Worm (Caenorhabditis elegans) whole organism, L1 larva: ENCODE results near the gene K07F5.12.

Experiments used
- C04F5.9 ChIP-seq: sonication (generic microtip); optimal IDR thresholded peaks from 2 replicates; lab custom pipeline; 2016; ENCODE audit warnings: missing genetic modification characterization, missing compliant biosample characterization
- C34B4.2 ChIP-seq: sonication (generic microtip); optimal IDR thresholded peaks from 2 replicates; lab custom pipeline; 2017; ENCODE audit warnings: mild to moderate bottlenecking, missing genetic modification characterization, missing compliant biosample characterization
- F16B12.6 ChIP-seq: fragments of 150-350 bp; optimal IDR thresholded peaks from 2 replicates; lab custom pipeline; 2014; ENCODE audit warnings: missing biosample characterization, missing genetic modification characterization
- Y116A8C.19 ChIP-seq: sonication (generic microtip); optimal IDR thresholded peaks from 2 replicates; lab custom pipeline; 2016; ENCODE audit warnings: missing compliant biosample characterization, missing genetic modification characterization, borderline replicate concordance
- blmp-1 ChIP-seq: fragments of 150-350 bp; optimal IDR thresholded peaks from 2 replicates; lab custom pipeline; 2014; ENCODE audit warnings: missing biosample characterization, missing genetic modification characterization
- ceh-63 ChIP-seq: fragments of 200-800 bp; sonication (Bioruptor generic); optimal IDR thresholded peaks from 2 replicates; lab custom pipeline; 2018; ENCODE audit warnings: mild to moderate bottlenecking, missing genetic modification characterization, missing compliant biosample characterization
- ceh-88 ChIP-seq: fragments of 200-800 bp; sonication (Bioruptor generic); IDR thresholded peaks from 2 replicates; pipeline ENCODE4 v1.3.6; 2022; ENCODE audit warnings: missing genetic modification characterization, missing compliant biosample characterization
- ceh-90 ChIP-seq: sonication (generic microtip); optimal IDR thresholded peaks from 2 replicates; lab custom pipeline; 2016; ENCODE audit warnings: missing genetic modification characterization, missing compliant biosample characterization
- ces-1 ChIP-seq: fragments of 150-350 bp; optimal IDR thresholded peaks from 2 replicates; lab custom pipeline; 2014; ENCODE audit warnings: missing biosample characterization, missing genetic modification reagents, missing genetic modification characterization
- dpl-1 ChIP-seq, 3 experiments: fragments of 150-350 bp in 2 of 3; sonication (generic microtip) in 1 of 3; optimal IDR thresholded peaks; 2 replicates each; lab custom pipeline; 2014 to 2017; ENCODE audit warnings: missing biosample characterization in 3 of 3, missing genetic modification characterization in 3 of 3, missing genetic modification reagents in 3 of 3
- dsc-1 ChIP-seq: sonication (generic microtip); optimal IDR thresholded peaks from 2 replicates; lab custom pipeline; 2016; ENCODE audit warnings: mild to moderate bottlenecking, missing genetic modification characterization, missing compliant biosample characterization
- efl-1 ChIP-seq, 4 experiments: fragments of 150-350 bp; optimal IDR thresholded peaks in 3 of 4; peaks in 1 of 4; 1 replicate in 1 of 4; 2 replicates in 3 of 4; lab custom pipeline; 2014; ENCODE audit warnings: missing biosample characterization in 2 of 4, missing genetic modification characterization in 2 of 4, missing genetic modification reagents in 2 of 4
- efl-3 ChIP-seq: fragments of 200-800 bp; sonication (Bioruptor generic); optimal IDR thresholded peaks from 2 replicates; lab custom pipeline; 2018; ENCODE audit warnings: mild to moderate bottlenecking, missing genetic modification characterization, missing compliant biosample characterization
- egl-13 ChIP-seq: sonication (generic microtip); optimal IDR thresholded peaks from 2 replicates; lab custom pipeline; 2016; ENCODE audit warnings: missing genotype, missing genetic modification reagents, missing genetic modification characterization, missing compliant biosample characterization
- egl-27 ChIP-seq, 2 experiments: fragments of 150-350 bp in 1 of 2; sonication (generic microtip); optimal IDR thresholded peaks; 3 replicates each; lab custom pipeline; 2017 to 2018; ENCODE audit warnings: missing biosample characterization in 2 of 2, missing genetic modification characterization in 2 of 2, missing genetic modification reagents in 2 of 2
- elt-3 ChIP-seq, 6 experiments: fragments of 150-350 bp in 1 of 6; sonication (generic microtip); optimal IDR thresholded peaks; 2 replicates each; lab custom pipeline; 2017 to 2018; ENCODE audit warnings: missing biosample characterization in 6 of 6, missing genetic modification characterization in 6 of 6, inconsistent platforms in 1 of 6
- ets-5 ChIP-seq: fragments of 200-800 bp; sonication (Bioruptor generic); IDR thresholded peaks from 2 replicates; pipeline ENCODE4 v1.3.6; 2022; ENCODE audit warnings: missing genetic modification characterization, missing compliant biosample characterization
- fos-1 ChIP-seq: fragments of 150-350 bp; optimal IDR thresholded peaks from 2 replicates; lab custom pipeline; 2014; ENCODE audit warnings: missing biosample characterization, missing genetic modification characterization
- grh-1 ChIP-seq: fragments of 200-800 bp; sonication (Bioruptor generic); IDR thresholded peaks from 2 replicates; pipeline ENCODE4 v1.3.6; 2022; ENCODE audit warnings: missing genetic modification reagents, missing genetic modification characterization, missing compliant biosample characterization
- hlh-4 ChIP-seq: sonication (generic microtip); optimal IDR thresholded peaks from 2 replicates; lab custom pipeline; 2016; ENCODE audit warnings: mild to moderate bottlenecking, missing genetic modification characterization, missing compliant biosample characterization
- hpl-2 ChIP-seq: fragments of 150-350 bp; optimal IDR thresholded peaks from 2 replicates; lab custom pipeline; 2014; ENCODE audit warnings: missing biosample characterization, missing genetic modification reagents, missing genetic modification characterization
- lin-13 ChIP-seq: fragments of 150-350 bp; optimal IDR thresholded peaks from 2 replicates; lab custom pipeline; 2014; ENCODE audit warnings: missing biosample characterization, missing genetic modification reagents, missing genetic modification characterization
- lin-14 ChIP-seq: fragments of 200-800 bp; sonication (Bioruptor generic); optimal IDR thresholded peaks from 2 replicates; lab custom pipeline; 2018; ENCODE audit warnings: mild to moderate bottlenecking, missing genetic modification characterization, moderate library complexity, missing compliant biosample characterization
- lin-15B ChIP-seq: fragments of 150-350 bp; sonication (generic microtip); optimal IDR thresholded peaks from 3 replicates; lab custom pipeline; 2014; ENCODE audit warnings: missing biosample characterization, missing genetic modification characterization
- lin-35 ChIP-seq, 2 experiments: fragments of 150-350 bp; optimal IDR thresholded peaks; 2 replicates each; lab custom pipeline; 2014; ENCODE audit warnings: missing biosample characterization in 2 of 2, missing genetic modification characterization in 2 of 2, missing genetic modification reagents in 2 of 2
- lin-39 ChIP-seq: fragments of 150-350 bp; optimal IDR thresholded peaks from 2 replicates; lab custom pipeline; 2014; ENCODE audit warnings: missing biosample characterization, missing genetic modification reagents, missing genetic modification characterization
- mep-1 ChIP-seq: fragments of 150-350 bp; optimal IDR thresholded peaks from 2 replicates; lab custom pipeline; 2014; ENCODE audit warnings: missing biosample characterization, missing genetic modification characterization
- nhr-11 ChIP-seq: fragments of 150-350 bp; optimal IDR thresholded peaks from 2 replicates; lab custom pipeline; 2014; ENCODE audit warnings: missing biosample characterization, missing genetic modification characterization
- nhr-12 ChIP-seq: sonication (generic microtip); optimal IDR thresholded peaks from 2 replicates; lab custom pipeline; 2017; ENCODE audit warnings: missing biosample characterization, missing genetic modification characterization
- nhr-19 ChIP-seq: fragments of 200-800 bp; sonication (Bioruptor generic); conservative IDR thresholded peaks from 2 replicates; pipeline ENCODE4 v1.3.6; 2022; ENCODE audit warnings: missing genetic modification characterization, missing compliant biosample characterization
- nhr-76 ChIP-seq: sonication (generic microtip); optimal IDR thresholded peaks from 2 replicates; lab custom pipeline; 2017; ENCODE audit warnings: missing biosample characterization, missing genetic modification characterization
- nhr-84 ChIP-seq: sonication (generic microtip); optimal IDR thresholded peaks from 2 replicates; lab custom pipeline; 2017; ENCODE audit warnings: missing biosample characterization, missing genetic modification characterization
- pag-3 ChIP-seq: sonication (generic microtip); optimal IDR thresholded peaks from 2 replicates; lab custom pipeline; 2017; ENCODE audit warnings: missing genetic modification characterization, mild to moderate bottlenecking, missing compliant biosample characterization, antibody characterized with exemption, borderline replicate concordance; ENCODE audit not compliant: insufficient read depth
- rnt-1 ChIP-seq: sonication (generic microtip); optimal IDR thresholded peaks from 2 replicates; lab custom pipeline; 2016; ENCODE audit warnings: mild to moderate bottlenecking, missing genetic modification characterization, moderate library complexity, missing compliant biosample characterization
- skn-1 ChIP-seq: fragments of 150-350 bp; optimal IDR thresholded peaks from 2 replicates; lab custom pipeline; 2014; ENCODE audit warnings: missing biosample characterization, missing genetic modification characterization
- snpc-4 ChIP-seq: fragments of 150-350 bp; optimal IDR thresholded peaks from 2 replicates; lab custom pipeline; 2014; ENCODE audit warnings: missing biosample characterization, missing genetic modification characterization
- snu-23 ChIP-seq: sonication (generic microtip); optimal IDR thresholded peaks from 2 replicates; lab custom pipeline; 2016; ENCODE audit warnings: missing genetic modification characterization, missing compliant biosample characterization
- sox-4 ChIP-seq: sonication (generic microtip); optimal IDR thresholded peaks from 2 replicates; lab custom pipeline; 2016; ENCODE audit warnings: missing genetic modification characterization, missing compliant biosample characterization
- swsn-7 ChIP-seq: sonication (generic microtip); optimal IDR thresholded peaks from 2 replicates; lab custom pipeline; 2016; ENCODE audit warnings: missing genetic modification characterization, missing compliant biosample characterization
- tbx-2 ChIP-seq: sonication (generic microtip); optimal IDR thresholded peaks from 2 replicates; lab custom pipeline; 2016; ENCODE audit warnings: missing genetic modification characterization, missing compliant biosample characterization
- tlp-1 ChIP-seq: fragments of 150-350 bp; optimal IDR thresholded peaks from 2 replicates; lab custom pipeline; 2014; ENCODE audit warnings: missing biosample characterization, missing genetic modification characterization
- unc-62 ChIP-seq: fragments of 150-350 bp; optimal IDR thresholded peaks from 2 replicates; lab custom pipeline; 2014; ENCODE audit warnings: missing biosample characterization, missing genetic modification reagents, missing genetic modification characterization
- unc-86 ChIP-seq: sonication (generic microtip); optimal IDR thresholded peaks from 2 replicates; lab custom pipeline; 2016; ENCODE audit warnings: missing genetic modification characterization, missing compliant biosample characterization
- xbp-1 ChIP-seq: sonication (generic microtip); optimal IDR thresholded peaks from 2 replicates; lab custom pipeline; 2016; ENCODE audit warnings: missing genetic modification characterization, missing compliant biosample characterization
- zag-1 ChIP-seq: fragments of 150-350 bp; optimal IDR thresholded peaks from 2 replicates; lab custom pipeline; 2014; ENCODE audit warnings: missing biosample characterization, missing genetic modification characterization

K07F5.12 gene

ce11 chrIV:9842071-9842470 lies 13.7 kb upstream of the K07F5.12 start, which contains the start of gene K07F5.17:
Gene K07F5.17, plus strand, starts transcription at chrIV:9842371.
- TF ChIP-seq unc-62 (GFP tag; lab: Kevin White, UChicago) = no peak
- TF ChIP-seq dsc-1 (tag; lab: Kevin White, UChicago) = no peak
- TF ChIP-seq egl-27 (tag; optimal IDR thresholded peaks at IDR 0.05; lab: Kevin White, UChicago) = no peak
- no peak for TF ChIP-seq ces-1 (GFP tag; lab: Kevin White, UChicago)
- TF ChIP-seq hlh-4 = no peak
- no peak for TF ChIP-seq hpl-2 (GFP tag; lab: Kevin White, UChicago)
- TF ChIP-seq lin-13 (GFP tag; lab: Kevin White, UChicago) = no peak
- no peak for TF ChIP-seq rnt-1 (tag; lab: Kevin White, UChicago)
- no peak for TF ChIP-seq lin-15B (tag; lab: Kevin White, UChicago)
- TF ChIP-seq efl-3 (GFP tag; lab: Kevin White, UChicago) = no peak
- no peak for TF ChIP-seq ceh-88 (GFP tag; lab: Robert Waterston, UW)
- no peak for TF ChIP-seq tlp-1 (tag; lab: Kevin White, UChicago)
- no peak for TF ChIP-seq ceh-90 (tag; lab: Kevin White, UChicago)
- TF ChIP-seq xbp-1 (tag; lab: Kevin White, UChicago) = no peak
- TF ChIP-seq tbx-2 (tag; lab: Kevin White, UChicago) = no peak
- no peak for TF ChIP-seq nhr-11 (tag; lab: Kevin White, UChicago)
- TF ChIP-seq swsn-7 (tag; lab: Kevin White, UChicago) = no peak
- TF ChIP-seq mep-1 (tag; lab: Kevin White, UChicago) = no peak
- no peak for TF ChIP-seq dpl-1 (GFP tag; optimal IDR thresholded peaks at IDR 0.05; lab: Kevin White, UChicago)

- TF ChIP-seq dsc-1 (tag; lab: Kevin White, UChicago) = no peak
- no peak for TF ChIP-seq grh-1 (GFP tag; lab: Robert Waterston, UW)
- TF ChIP-seq snu-23 (GFP tag; lab: Kevin White, UChicago) = no peak
- TF ChIP-seq egl-27 (tag; optimal IDR thresholded peaks at IDR 0.05; lab: Kevin White, UChicago) = no peak
- TF ChIP-seq Y116A8C.19 (tag; lab: Kevin White, UChicago) = no peak
- TF ChIP-seq C04F5.9 = no peak
- TF ChIP-seq zag-1 (tag; lab: Kevin White, UChicago) = no peak
- TF ChIP-seq nhr-76 (tag; lab: Kevin White, UChicago) = no peak
- TF ChIP-seq lin-39 = no peak
- TF ChIP-seq mep-1 (tag; lab: Kevin White, UChicago) = no peak
- no peak for TF ChIP-seq egl-13 (tag; lab: Kevin White, UChicago)
- no peak for TF ChIP-seq lin-35 (GFP tag; optimal IDR thresholded peaks at IDR 0.05; lab: Kevin White, UChicago)
- no peak for TF ChIP-seq ets-5
- TF ChIP-seq unc-86 (tag; lab: Kevin White, UChicago) = no peak
- TF ChIP-seq C34B4.2 (tag; lab: Kevin White, UChicago) = no peak
- no peak for TF ChIP-seq nhr-12 (tag; lab: Kevin White, UChicago)
- TF ChIP-seq rnt-1 (tag; lab: Kevin White, UChicago) = no peak
- TF ChIP-seq, all 84 proteins: peak for 0
Observed at ce11 chrIV:9843760-9844159, 12.1 kb upstream of the K07F5.12 start, which contains the start of gene nspd-2. Gene nspd-2, plus strand, starts transcription at chrIV:9844060.

ce11 chrIV:9846574-9846973 lies 9.2 kb upstream of the K07F5.12 start, which contains the start of gene K07F5.6:
Gene K07F5.6, minus strand, starts transcription at chrIV:9846674.
- TF ChIP-seq lin-13 (GFP tag; lab: Kevin White, UChicago) (no peak), nhr-19 (no peak), mep-1 (tag; lab: Kevin White, UChicago) (no peak), efl-1 (optimal IDR thresholded peaks at IDR 0.05; lab: Kevin White, UChicago) (no peak), efl-1 (GFP tag; optimal IDR thresholded peaks at IDR 0.05 in 1 of 2; lab: Kevin White, UChicago) (peak in 1 of 2 experiments; percentile 64), blmp-1 (tag; lab: Kevin White, UChicago) (no peak), lin-39 (no peak), zag-1 (tag; lab: Kevin White, UChicago) (no peak)
- TF ChIP-seq, all 84 proteins: peak for 1

- TF ChIP-seq C34B4.2 (tag; lab: Kevin White, UChicago) (no peak), F16B12.6 (tag; lab: Kevin White, UChicago) (no peak), lin-14 (GFP tag; lab: Kevin White, UChicago) (no peak), nhr-84 (tag; lab: Kevin White, UChicago) (no peak), elt-3 (tag; optimal IDR thresholded peaks at IDR 0.05; lab: Kevin White, UChicago) (no peak), fos-1 (no peak), nhr-76 (tag; lab: Kevin White, UChicago) (no peak), pag-3 (tag; lab: Kevin White, UChicago) (no peak), snpc-4 (tag; lab: Kevin White, UChicago) (no peak), skn-1 (tag; lab: Kevin White, UChicago) (no peak), ceh-63 (GFP tag; lab: Kevin White, UChicago) (no peak), sox-4 (tag; lab: Kevin White, UChicago) (no peak), nhr-12 (tag; lab: Kevin White, UChicago) (no peak), unc-86 (tag; lab: Kevin White, UChicago) (no peak)
Observed at ce11 chrIV:9848075-9848474, 7.7 kb upstream of the K07F5.12 start, which contains the start of gene K07F5.7. Gene K07F5.7, minus strand, starts transcription at chrIV:9848175.
